Worm (Caenorhabditis elegans): ENCODE results near the gene ZK637.4.

ZK637.4 gene

ce11 chrIII:8850482-8851047 lies 43.0 kb upstream of the ZK637.4 start, which contains the start of gene F44E2.9 (continued):
- TF ChIP-seq syd-9 (tag; optimal IDR thresholded peaks at IDR 0.05) (no peak), hlh-30 (tag; optimal IDR thresholded peaks at IDR 0.05; ENCODE audit: insufficient read depth) (peak; percentile 13), lin-11 (tag; optimal IDR thresholded peaks at IDR 0.05) (no peak), elt-4 (tag; optimal IDR thresholded peaks at IDR 0.05) (no peak), hlh-15 (tag; optimal IDR thresholded peaks at IDR 0.05) (no peak), pros-1 (tag; optimal IDR thresholded peaks at IDR 0.05) (no peak), mec-3 (tag; optimal IDR thresholded peaks at IDR 0.05; ENCODE audit: borderline replicate concordance) (peak; percentile 70), ceh-2 (tag; optimal IDR thresholded peaks at IDR 0.05) (peak; percentile 77), gmeb-2 (tag; optimal IDR thresholded peaks at IDR 0.05) (no peak), dmd-4 (tag; optimal IDR thresholded peaks at IDR 0.05; ENCODE audit: borderline replicate concordance) (no peak), hlh-6 (tag; optimal IDR thresholded peaks at IDR 0.05) (no peak), ceh-19 (GFP tag; optimal IDR thresholded peaks at IDR 0.05) (no peak), ceh-22 (tag; optimal IDR thresholded peaks at IDR 0.05) (no peak), ref-2 (tag; optimal IDR thresholded peaks at IDR 0.05) (peak; percentile 51), pha-2 (tag; optimal IDR thresholded peaks at IDR 0.05) (no peak), fax-1 (tag; optimal IDR thresholded peaks at IDR 0.05) (peak; percentile 29)

ce11 chrIII:8851961-8852360 lies 41.6 kb upstream of the ZK637.4 start, which contains the start of gene plg-1:
Gene plg-1, plus strand, starts transcription at chrIII:8852261.
- TF ChIP-seq pax-1 (tag; optimal IDR thresholded peaks at IDR 0.05) (no peak), ceh-19 (GFP tag; optimal IDR thresholded peaks at IDR 0.05) (no peak), odd-2 (tag; optimal IDR thresholded peaks at IDR 0.05) (no peak), K09A11.1 (tag; optimal IDR thresholded peaks at IDR 0.05; ENCODE audit: insufficient read depth) (no peak), fax-1 (tag; optimal IDR thresholded peaks at IDR 0.05) (no peak), nhr-11 (tag; optimal IDR thresholded peaks at IDR 0.05) (no peak)

ce11 chrIII:8858482-8858881 lies 35.1 kb upstream of the ZK637.4 start:
- no peak for TF ChIP-seq syd-9 (tag; optimal IDR thresholded peaks at IDR 0.05)
- TF ChIP-seq ceh-19 (GFP tag; optimal IDR thresholded peaks at IDR 0.05): no peak

ce11 chrIII:8865294-8865766 lies 28.2 kb upstream of the ZK637.4 start:
- TF ChIP-seq syd-9 (tag; optimal IDR thresholded peaks at IDR 0.05): peak; percentile 51
- TF ChIP-seq unc-86 (tag; optimal IDR thresholded peaks at IDR 0.05): no peak
- TF ChIP-seq tbx-7 (tag; optimal IDR thresholded peaks at IDR 0.05): no peak
- TF ChIP-seq ets-4 (tag; optimal IDR thresholded peaks at IDR 0.05): peak; percentile 66
- TF ChIP-seq Y22D7AL.16 (tag; optimal IDR thresholded peaks at IDR 0.05): no peak
- peak; percentile 15 for TF ChIP-seq nfya-1 (tag; optimal IDR thresholded peaks at IDR 0.05)
- peak; percentile 54 for TF ChIP-seq ceh-6 (GFP tag; optimal IDR thresholded peaks at IDR 0.05)
- TF ChIP-seq hlh-15 (tag; optimal IDR thresholded peaks at IDR 0.05): no peak
- TF ChIP-seq pag-3 (tag; optimal IDR thresholded peaks at IDR 0.05; ENCODE audit: borderline replicate concordance): no peak
- no peak for TF ChIP-seq pha-4 (tag; optimal IDR thresholded peaks at IDR 0.05)
- peak; percentile 43 for TF ChIP-seq eyg-1 (tag; optimal IDR thresholded peaks at IDR 0.05)
- no peak for TF ChIP-seq sox-4 (tag; optimal IDR thresholded peaks at IDR 0.05)
- no peak for TF ChIP-seq pqm-1 (tag; optimal IDR thresholded peaks at IDR 0.05)
- peak; percentile 3 for TF ChIP-seq fkh-6 (tag; optimal IDR thresholded peaks at IDR 0.05)
- TF ChIP-seq gmeb-2 (tag; optimal IDR thresholded peaks at IDR 0.05): peak; percentile 10
- peak; percentile 72 for TF ChIP-seq ceh-34 (tag; optimal IDR thresholded peaks at IDR 0.05)
- peak; percentile 41 for TF ChIP-seq F13H6.1 (tag; optimal IDR thresholded peaks at IDR 0.05)
- peak; percentile 78 for TF ChIP-seq rnt-1 (tag; optimal IDR thresholded peaks at IDR 0.05)
- TF ChIP-seq ahr-1 (tag; optimal IDR thresholded peaks at IDR 0.05): no peak
- TF ChIP-seq pha-2 (tag; optimal IDR thresholded peaks at IDR 0.05): no peak
- TF ChIP-seq C38D4.7 (GFP tag; optimal IDR thresholded peaks at IDR 0.05): peak; percentile 10
- no peak for TF ChIP-seq ceh-2 (tag; optimal IDR thresholded peaks at IDR 0.05)
- no peak for TF ChIP-seq fax-1 (tag; optimal IDR thresholded peaks at IDR 0.05)
- TF ChIP-seq ceh-24 (tag; optimal IDR thresholded peaks at IDR 0.05): no peak
- no peak for TF ChIP-seq unc-3 (GFP tag; conservative IDR thresholded peaks at IDR 0.05)
- TF ChIP-seq unc-3 (tag; optimal IDR thresholded peaks at IDR 0.05): no peak
- TF ChIP-seq fkh-10 (GFP tag; optimal IDR thresholded peaks at IDR 0.05): no peak
- no peak for TF ChIP-seq madf-2 (tag; optimal IDR thresholded peaks at IDR 0.05)
- peak; percentile 73 for TF ChIP-seq tbx-2 (tag; optimal IDR thresholded peaks at IDR 0.05)
- TF ChIP-seq mec-3 (tag; optimal IDR thresholded peaks at IDR 0.05; ENCODE audit: borderline replicate concordance): peak; percentile 6
- peak; percentile 88 for TF ChIP-seq ceh-18 (tag; optimal IDR thresholded peaks at IDR 0.05)
- no peak for TF ChIP-seq npax-4 (tag; optimal IDR thresholded peaks at IDR 0.05)
- peak; percentile 66 for TF ChIP-seq sdc-2 (tag; optimal IDR thresholded peaks at IDR 0.05)
